Worm (Caenorhabditis elegans) whole organism, L3 larva: ENCODE results near the gene srsx-16.
A peak's percentile ranks its signal among the peaks of the same experiment; 100 is the strongest.

Experiments used
- R02D3.7 ChIP-seq: fragments of 150-350 bp; optimal IDR thresholded peaks from 2 replicates; lab custom pipeline; 2014; ENCODE audit warnings: missing biosample characterization, missing genetic modification characterization
- ama-1 ChIP-seq: fragments of 150-350 bp; optimal IDR thresholded peaks from 2 replicates; lab custom pipeline; 2018
- ceh-16 ChIP-seq: sonication (generic microtip); optimal IDR thresholded peaks from 2 replicates; lab custom pipeline; 2017; ENCODE audit warnings: missing biosample characterization, missing genetic modification characterization
- ceh-82 ChIP-seq: fragments of 150-350 bp; optimal IDR thresholded peaks from 2 replicates; lab custom pipeline; 2014; ENCODE audit warnings: missing biosample characterization, missing genetic modification characterization
- ceh-9 ChIP-seq: sonication (generic microtip); optimal IDR thresholded peaks from 2 replicates; lab custom pipeline; 2018; ENCODE audit warnings: missing biosample characterization, missing genetic modification characterization
- daf-12 ChIP-seq: fragments of 150-350 bp; optimal IDR thresholded peaks from 2 replicates; lab custom pipeline; 2014; ENCODE audit warnings: missing biosample characterization, missing genetic modification reagents, missing genetic modification characterization
- egl-27 ChIP-seq: sonication (generic microtip); optimal IDR thresholded peaks from 4 replicates; lab custom pipeline; 2017; ENCODE audit warnings: missing biosample characterization, missing genetic modification reagents, missing genetic modification characterization
- egl-5 ChIP-seq: fragments of 150-350 bp; optimal IDR thresholded peaks from 2 replicates; lab custom pipeline; 2017; ENCODE audit warnings: missing biosample characterization, missing genetic modification reagents, missing genetic modification characterization, inconsistent platforms
- elt-1 ChIP-seq: fragments of 150-350 bp; optimal IDR thresholded peaks from 2 replicates; lab custom pipeline; 2014; ENCODE audit warnings: missing biosample characterization, missing genetic modification characterization
- elt-2 ChIP-seq: sonication (generic microtip); optimal IDR thresholded peaks from 2 replicates; lab custom pipeline; 2016; ENCODE audit warnings: missing genetic modification reagents, mild to moderate bottlenecking, missing genetic modification characterization, missing compliant biosample characterization
- elt-3 ChIP-seq, 3 experiments: fragments of 150-350 bp in 1 of 3; sonication (generic microtip) in 2 of 3; optimal IDR thresholded peaks; 2 replicates in 2 of 3; 4 replicates in 1 of 3; lab custom pipeline; 2014 to 2017; ENCODE audit warnings: missing biosample characterization in 3 of 3, missing genetic modification characterization in 3 of 3
- eor-1 ChIP-seq, 2 experiments: fragments of 150-350 bp; optimal IDR thresholded peaks; 2 replicates each; lab custom pipeline; 2014 to 2018; ENCODE audit warnings: missing biosample characterization in 2 of 2, missing genetic modification characterization in 2 of 2
- fkh-10 ChIP-seq: sonication (generic microtip); optimal IDR thresholded peaks from 2 replicates; lab custom pipeline; 2017; ENCODE audit warnings: missing biosample characterization, missing genetic modification reagents, missing genetic modification characterization
- fkh-2 ChIP-seq: fragments of 150-350 bp; optimal IDR thresholded peaks from 2 replicates; lab custom pipeline; 2014; ENCODE audit warnings: missing biosample characterization, missing genetic modification reagents, missing genetic modification characterization
- fos-1 ChIP-seq: fragments of 150-350 bp; optimal IDR thresholded peaks from 2 replicates; lab custom pipeline; 2014; ENCODE audit warnings: missing biosample characterization, missing genetic modification characterization
- lin-15B ChIP-seq: fragments of 150-350 bp; optimal IDR thresholded peaks from 2 replicates; lab custom pipeline; 2014; ENCODE audit warnings: missing biosample characterization, missing genetic modification characterization
- lin-39 ChIP-seq: fragments of 150-350 bp; optimal IDR thresholded peaks from 2 replicates; lab custom pipeline; 2018; ENCODE audit warnings: missing biosample characterization, missing genetic modification reagents, missing genetic modification characterization
- lsy-12 ChIP-seq: sonication (generic microtip); optimal IDR thresholded peaks from 2 replicates; lab custom pipeline; 2016; ENCODE audit warnings: mild to moderate bottlenecking, missing genetic modification characterization, missing compliant biosample characterization
- mdl-1 ChIP-seq: fragments of 150-350 bp; optimal IDR thresholded peaks from 2 replicates; lab custom pipeline; 2014; ENCODE audit warnings: missing biosample characterization, missing genetic modification characterization
- mml-1 ChIP-seq: fragments of 150-350 bp; sonication (generic microtip); optimal IDR thresholded peaks from 3 replicates; lab custom pipeline; 2014; ENCODE audit warnings: missing biosample characterization, missing genetic modification characterization
- nfya-1 ChIP-seq: sonication (generic microtip); optimal IDR thresholded peaks from 2 replicates; lab custom pipeline; 2017; ENCODE audit warnings: missing genetic modification characterization, mild to moderate bottlenecking, missing compliant biosample characterization, antibody characterized with exemption, moderate library complexity; ENCODE audit not compliant: insufficient read depth
- nhr-23 ChIP-seq: fragments of 150-350 bp; optimal IDR thresholded peaks from 2 replicates; lab custom pipeline; 2014; ENCODE audit warnings: missing biosample characterization, missing genetic modification reagents, missing genetic modification characterization
- nhr-237 ChIP-seq: fragments of 150-350 bp; optimal IDR thresholded peaks from 2 replicates; lab custom pipeline; 2014; ENCODE audit warnings: missing biosample characterization, missing genetic modification characterization
- nhr-25 ChIP-seq: sonication (generic microtip); optimal IDR thresholded peaks from 2 replicates; lab custom pipeline; 2017; ENCODE audit warnings: missing biosample characterization, missing genetic modification characterization
- nhr-43 ChIP-seq: sonication (generic microtip); optimal IDR thresholded peaks from 2 replicates; lab custom pipeline; 2016; ENCODE audit warnings: mild to moderate bottlenecking, missing genetic modification characterization, missing compliant biosample characterization; ENCODE audit not compliant: poor library complexity, severe bottlenecking
- nhr-67 ChIP-seq: fragments of 150-350 bp; optimal IDR thresholded peaks from 2 replicates; lab custom pipeline; 2014; ENCODE audit warnings: missing biosample characterization, missing genetic modification characterization
- nhr-77 ChIP-seq: fragments of 150-350 bp; optimal IDR thresholded peaks from 2 replicates; lab custom pipeline; 2014; ENCODE audit warnings: missing biosample characterization, missing genetic modification characterization
- pha-4 ChIP-seq: fragments of 150-350 bp; optimal IDR thresholded peaks from 2 replicates; lab custom pipeline; 2014; ENCODE audit warnings: missing biosample characterization, missing genetic modification reagents, missing genetic modification characterization
- pqm-1 ChIP-seq: fragments of 150-350 bp; optimal IDR thresholded peaks from 2 replicates; lab custom pipeline; 2017; ENCODE audit warnings: missing biosample characterization, missing genetic modification characterization, inconsistent platforms
- sea-2 ChIP-seq: fragments of 150-350 bp; sonication (generic microtip); optimal IDR thresholded peaks from 4 replicates; lab custom pipeline; 2014; ENCODE audit warnings: missing biosample characterization, missing genetic modification reagents, missing genetic modification characterization
- skn-1 ChIP-seq: fragments of 150-350 bp; optimal IDR thresholded peaks from 2 replicates; lab custom pipeline; 2014; ENCODE audit warnings: missing biosample characterization, missing genetic modification characterization
- snpc-4 ChIP-seq: fragments of 150-350 bp; optimal IDR thresholded peaks from 2 replicates; lab custom pipeline; 2014; ENCODE audit warnings: missing biosample characterization, missing genetic modification characterization
- tbx-2 ChIP-seq: sonication (generic microtip); optimal IDR thresholded peaks from 2 replicates; lab custom pipeline; 2016; ENCODE audit warnings: mild to moderate bottlenecking, missing genetic modification characterization, missing compliant biosample characterization
- unc-39 ChIP-seq: sonication (generic microtip); optimal IDR thresholded peaks from 4 replicates; lab custom pipeline; 2017; ENCODE audit warnings: missing biosample characterization, missing genetic modification characterization
- unc-62 ChIP-seq: fragments of 150-350 bp; sonication (generic microtip); optimal IDR thresholded peaks from 4 replicates; lab custom pipeline; 2014; ENCODE audit warnings: missing biosample characterization, missing genetic modification reagents, missing genetic modification characterization
- zag-1 ChIP-seq: fragments of 150-350 bp; optimal IDR thresholded peaks from 2 replicates; lab custom pipeline; 2014; ENCODE audit warnings: missing biosample characterization, missing genetic modification characterization
- ztf-11 ChIP-seq: fragments of 150-350 bp; optimal IDR thresholded peaks from 2 replicates; lab custom pipeline; 2014; ENCODE audit warnings: missing biosample characterization, missing genetic modification characterization
- ztf-4 ChIP-seq: fragments of 150-350 bp; optimal IDR thresholded peaks from 2 replicates; lab custom pipeline; 2014; ENCODE audit warnings: missing biosample characterization, missing genetic modification characterization

srsx-16 gene

ce11 chrIV:5631628-5632027 is 12.1 kb upstream of the srsx-16 start, which contains the start of gene ttbk-8.2:
TSS of gene ttbk-8.2 (plus strand) at chrIV:5631928.
- TF ChIP-seq lsy-12 (tag; lab: Kevin White, UChicago) (no peak), egl-5 (no peak), nhr-25 (tag; lab: Kevin White, UChicago) (no peak), nhr-77 (tag; lab: Kevin White, UChicago) (no peak), egl-27 (tag; lab: Kevin White, UChicago) (no peak), lin-39 (tag; lab: Kevin White, UChicago) (no peak)

- no peak for TF ChIP-seq snpc-4 (tag; lab: Kevin White, UChicago)
- no peak for TF ChIP-seq elt-3 (tag; optimal IDR thresholded peaks at IDR 0.05; lab: Kevin White, UChicago)
- TF ChIP-seq ama-1 (lab: Kevin White, UChicago), result no peak
- TF ChIP-seq nhr-23 (tag; lab: Kevin White, UChicago), result no peak
- TF ChIP-seq lin-15B (tag; lab: Kevin White, UChicago), result no peak
- no peak for TF ChIP-seq ztf-4 (tag; lab: Kevin White, UChicago)
- TF ChIP-seq mml-1 (tag; lab: Kevin White, UChicago), result no peak
- TF ChIP-seq nhr-25 (tag; lab: Kevin White, UChicago), result no peak
- TF ChIP-seq R02D3.7, result no peak
- no peak for TF ChIP-seq zag-1 (tag; lab: Kevin White, UChicago)
- no peak for TF ChIP-seq ceh-9 (tag; lab: Kevin White, UChicago)
- TF ChIP-seq unc-39 (tag; lab: Kevin White, UChicago), result no peak
- TF ChIP-seq nhr-237 (tag; lab: Kevin White, UChicago), result no peak
- TF ChIP-seq nhr-43, result no peak
- TF ChIP-seq unc-62, result no peak
- TF ChIP-seq fkh-10 (GFP tag; lab: Kevin White, UChicago), result no peak
Observed at ce11 chrIV:5630156-5630555, 10.6 kb upstream of the srsx-16 start, which contains the start of gene srd-12. TSS of gene srd-12 (minus strand) at chrIV:5630256.

- TF ChIP-seq nhr-25 (tag; lab: Kevin White, UChicago) (no peak), fkh-2 (tag; lab: Kevin White, UChicago) (no peak), R02D3.7 (no peak), lsy-12 (tag; lab: Kevin White, UChicago) (no peak), zag-1 (tag; lab: Kevin White, UChicago) (no peak), elt-2 (no peak), elt-1 (tag; lab: Kevin White, UChicago) (no peak), daf-12 (tag; lab: Kevin White, UChicago) (no peak), tbx-2 (tag; lab: Kevin White, UChicago) (no peak), elt-3 (tag; optimal IDR thresholded peaks at IDR 0.05; lab: Kevin White, UChicago) (no peak), sea-2 (GFP tag; lab: Kevin White, UChicago) (no peak), pha-4 (tag; lab: Kevin White, UChicago) (no peak), ceh-9 (tag; lab: Kevin White, UChicago) (no peak), eor-1 (tag; optimal IDR thresholded peaks at IDR 0.05; lab: Kevin White, UChicago) (no peak), nhr-43 (no peak), nhr-23 (tag; lab: Kevin White, UChicago) (no peak), fos-1 (tag; lab: Kevin White, UChicago) (no peak)
Observed at ce11 chrIV:5627056-5627455, 7.5 kb upstream of the srsx-16 start, which contains the start of gene srsx-14. TSS of gene srsx-14 (minus strand) at chrIV:5627156.

ce11 chrIV:5623718-5624117 is 4.2 kb upstream of the srsx-16 start, which contains the start of gene srsx-15:
TSS of gene srsx-15 (minus strand) at chrIV:5623818.
- no peak for TF ChIP-seq lin-39 (tag; lab: Kevin White, UChicago)
- TF ChIP-seq fkh-10 (GFP tag; lab: Kevin White, UChicago), result no peak
- no peak for TF ChIP-seq ceh-82 (tag; lab: Kevin White, UChicago)
- TF ChIP-seq pha-4 (tag; lab: Kevin White, UChicago), result no peak
- TF ChIP-seq unc-62, result no peak
- no peak for TF ChIP-seq nhr-43
- TF ChIP-seq nhr-237 (tag; lab: Kevin White, UChicago), result no peak
- TF ChIP-seq elt-1 (tag; lab: Kevin White, UChicago), result no peak
- TF ChIP-seq egl-5, result no peak
- no peak for TF ChIP-seq daf-12 (tag; lab: Kevin White, UChicago)
- no peak for TF ChIP-seq nhr-77 (tag; lab: Kevin White, UChicago)
- no peak for TF ChIP-seq snpc-4 (tag; lab: Kevin White, UChicago)
- TF ChIP-seq fos-1 (tag; lab: Kevin White, UChicago), result no peak

ce11 chrIV:5614558-5615026 is 5.0 kb downstream of the srsx-16 start, which contains the start of gene C39H7.4:
TSS of gene C39H7.4 (minus strand) at chrIV:5614608.
- no peak for TF ChIP-seq lin-15B (tag; lab: Kevin White, UChicago)
- TF ChIP-seq nhr-77 (tag; lab: Kevin White, UChicago), result no peak
- TF ChIP-seq sea-2 (GFP tag; lab: Kevin White, UChicago), result no peak
- TF ChIP-seq nhr-25 (tag; lab: Kevin White, UChicago), result no peak
- no peak for TF ChIP-seq nhr-67 (tag; lab: Kevin White, UChicago)
- no peak for TF ChIP-seq unc-39 (tag; lab: Kevin White, UChicago)
- no peak for TF ChIP-seq snpc-4 (tag; lab: Kevin White, UChicago)
- TF ChIP-seq skn-1, result no peak
- TF ChIP-seq nhr-237 (tag; lab: Kevin White, UChicago), result no peak
- TF ChIP-seq elt-2, result peak; percentile 73
- TF ChIP-seq ztf-4 (tag; lab: Kevin White, UChicago), result no peak
- no peak for TF ChIP-seq egl-5
- no peak for TF ChIP-seq zag-1 (tag; lab: Kevin White, UChicago)
- no peak for TF ChIP-seq egl-27 (tag; lab: Kevin White, UChicago)
- peak; percentile 79 for TF ChIP-seq pha-4 (tag; lab: Kevin White, UChicago)
- no peak for TF ChIP-seq elt-1 (tag; lab: Kevin White, UChicago)
- TF ChIP-seq elt-3 (tag; optimal IDR thresholded peaks at IDR 0.05; lab: Kevin White, UChicago), result no peak
- no peak for TF ChIP-seq mdl-1 (tag; lab: Kevin White, UChicago)
- TF ChIP-seq ztf-11 (tag; lab: Kevin White, UChicago), result no peak
- TF ChIP-seq ceh-16, result no peak
- no peak for TF ChIP-seq daf-12 (tag; lab: Kevin White, UChicago)
- no peak for TF ChIP-seq mml-1 (tag; lab: Kevin White, UChicago)
- TF ChIP-seq pqm-1 (tag; lab: Kevin White, UChicago), result peak; percentile 82
- TF ChIP-seq nfya-1 (tag; lab: Kevin White, UChicago), result no peak
